Worm (Caenorhabditis elegans) whole organism, young adult: ENCODE data around the gene orc-4.
A peak's percentile ranks its signal among the peaks of the same experiment; 100 is the strongest.

Experiments
- B0035.1 ChIP-seq: sonication (generic microtip); optimal IDR thresholded peaks from 2 replicates; lab custom pipeline; 2016; ENCODE audit warnings: missing genetic modification characterization, mild to moderate bottlenecking, missing compliant biosample characterization, missing genotype, missing genetic modification reagents
- D2030.7 ChIP-seq: fragments of 200-800 bp; sonication (Bioruptor generic); IDR thresholded peaks from 2 replicates; pipeline ENCODE4 v1.3.6; 2022; ENCODE audit warnings: missing genetic modification reagents, missing genetic modification characterization, missing compliant biosample characterization
- F10E7.11 ChIP-seq: sonication (generic microtip); optimal IDR thresholded peaks from 2 replicates; lab custom pipeline; 2017; ENCODE audit warnings: mild to moderate bottlenecking, missing genetic modification characterization, moderate library complexity, missing compliant biosample characterization
- F33H1.4 ChIP-seq: fragments of 200-800 bp; sonication (Bioruptor generic); IDR thresholded peaks from 2 replicates; pipeline ENCODE4 v1.3.6; 2022; ENCODE audit warnings: missing genetic modification reagents, missing genetic modification characterization, missing compliant biosample characterization
- F39B2.1 ChIP-seq: fragments of 200-800 bp; sonication (Bioruptor generic); IDR thresholded peaks from 2 replicates; pipeline ENCODE4 v1.3.6; 2022; ENCODE audit warnings: missing genetic modification reagents, missing genetic modification characterization, missing compliant biosample characterization
- F57A8.1 ChIP-seq: fragments of 200-800 bp; sonication (Bioruptor generic); optimal IDR thresholded peaks from 2 replicates; lab custom pipeline; 2018; ENCODE audit warnings: mild to moderate bottlenecking, missing genetic modification characterization, moderate library complexity, missing compliant biosample characterization
- K11D2.4 ChIP-seq: fragments of 200-800 bp; sonication (Bioruptor generic); IDR thresholded peaks from 2 replicates; pipeline ENCODE4 v1.3.6; 2022; ENCODE audit warnings: missing genetic modification reagents, missing genetic modification characterization, missing compliant biosample characterization
- Y67H2A.10 ChIP-seq: fragments of 200-800 bp; sonication (Bioruptor generic); conservative IDR thresholded peaks from 2 replicates; pipeline ENCODE4 v1.3.6; 2022; ENCODE audit warnings: missing genetic modification reagents, missing genetic modification characterization, missing compliant biosample characterization
- akir-1 ChIP-seq: fragments of 200-800 bp; sonication (Bioruptor generic); optimal IDR thresholded peaks from 2 replicates; lab custom pipeline; 2018; ENCODE audit warnings: mild to moderate bottlenecking, missing genetic modification characterization, moderate library complexity, missing compliant biosample characterization
- ama-1 ChIP-seq, 3 experiments: fragments of 150-350 bp in 1 of 3; sonication (generic microtip) in 2 of 3; optimal IDR thresholded peaks; 2 replicates each; lab custom pipeline; 2014 to 2018; ENCODE audit warnings: missing biosample characterization in 2 of 3, missing genetic modification characterization in 2 of 3, missing genetic modification reagents in 2 of 3
- bed-2 ChIP-seq: fragments of 200-800 bp; sonication (Bioruptor generic); IDR thresholded peaks from 2 replicates; pipeline ENCODE4 v1.3.6; 2022; ENCODE audit warnings: missing genetic modification reagents, missing genetic modification characterization, missing compliant biosample characterization
- cebp-2 ChIP-seq: fragments of 200-800 bp; sonication (Bioruptor generic); IDR thresholded peaks from 2 replicates; pipeline ENCODE4 v1.3.6; 2022; ENCODE audit warnings: missing genetic modification characterization, missing compliant biosample characterization
- ceh-27 ChIP-seq: fragments of 200-800 bp; sonication (Bioruptor generic); optimal IDR thresholded peaks from 2 replicates; lab custom pipeline; 2018; ENCODE audit warnings: mild to moderate bottlenecking, missing genetic modification characterization, moderate library complexity, missing compliant biosample characterization
- ceh-40 ChIP-seq: fragments of 200-800 bp; sonication (Bioruptor generic); IDR thresholded peaks from 2 replicates; pipeline ENCODE4 v1.3.6; 2022; ENCODE audit warnings: missing genetic modification characterization, missing compliant biosample characterization
- ceh-58 ChIP-seq: fragments of 200-800 bp; sonication (Bioruptor generic); IDR thresholded peaks from 2 replicates; pipeline ENCODE4 v1.3.6; 2022; ENCODE audit warnings: missing genetic modification characterization, missing compliant biosample characterization
- ceh-91 ChIP-seq: fragments of 200-800 bp; sonication (Bioruptor generic); IDR thresholded peaks from 2 replicates; pipeline ENCODE4 v1.3.6; 2022; ENCODE audit warnings: missing genetic modification reagents, missing genetic modification characterization, missing compliant biosample characterization
- chd-7 ChIP-seq: sonication (generic microtip); optimal IDR thresholded peaks from 2 replicates; lab custom pipeline; 2016; ENCODE audit warnings: mild to moderate bottlenecking, missing genetic modification characterization, moderate library complexity, missing compliant biosample characterization
- die-1 ChIP-seq: sonication (generic microtip); optimal IDR thresholded peaks from 2 replicates; lab custom pipeline; 2016; ENCODE audit warnings: missing genotype, mild to moderate bottlenecking, missing genetic modification characterization, missing compliant biosample characterization
- dox-1 ChIP-seq: fragments of 200-800 bp; sonication (Bioruptor generic); IDR thresholded peaks from 2 replicates; pipeline ENCODE4 v1.3.6; 2022; ENCODE audit warnings: missing genetic modification reagents, missing genetic modification characterization, missing compliant biosample characterization
- efl-1 ChIP-seq: fragments of 150-350 bp; optimal IDR thresholded peaks from 2 replicates; lab custom pipeline; 2014; ENCODE audit warnings: missing biosample characterization, missing genetic modification reagents, missing genetic modification characterization
- egl-18 ChIP-seq: fragments of 200-800 bp; sonication (Bioruptor generic); IDR thresholded peaks from 2 replicates; pipeline ENCODE4 v1.3.6; 2022; ENCODE audit warnings: missing genetic modification reagents, missing genetic modification characterization, missing compliant biosample characterization
- ekl-4 ChIP-seq: fragments of 200-800 bp; sonication (Bioruptor generic); IDR thresholded peaks from 2 replicates; pipeline ENCODE4 v1.3.6; 2022; ENCODE audit warnings: missing genetic modification reagents, missing genetic modification characterization, missing compliant biosample characterization
- ets-4 ChIP-seq: fragments of 200-800 bp; sonication (Bioruptor generic); optimal IDR thresholded peaks from 2 replicates; lab custom pipeline; 2018; ENCODE audit warnings: mild to moderate bottlenecking, missing genetic modification characterization, missing compliant biosample characterization
- hmg-1.2 ChIP-seq: fragments of 200-800 bp; sonication (Bioruptor generic); IDR thresholded peaks from 2 replicates; pipeline ENCODE4 v1.3.6; 2022; ENCODE audit warnings: missing genetic modification reagents, missing genetic modification characterization, missing compliant biosample characterization
- hrde-1 ChIP-seq: sonication (generic microtip); optimal IDR thresholded peaks from 2 replicates; lab custom pipeline; 2016; ENCODE audit warnings: missing genetic modification characterization, mild to moderate bottlenecking, missing compliant biosample characterization, moderate library complexity, missing genotype, missing genetic modification reagents, borderline replicate concordance
- hsf-1 ChIP-seq: fragments of 200-800 bp; sonication (Bioruptor generic); IDR thresholded peaks from 2 replicates; pipeline ENCODE4 v1.3.6; 2022; ENCODE audit warnings: missing genetic modification reagents, missing genetic modification characterization, missing compliant biosample characterization
- let-526 ChIP-seq: fragments of 200-800 bp; sonication (Bioruptor generic); IDR thresholded peaks from 2 replicates; pipeline ENCODE4 v1.3.6; 2022; ENCODE audit warnings: missing genetic modification reagents, missing genetic modification characterization, missing compliant biosample characterization
- lin-40 ChIP-seq: sonication (generic microtip); optimal IDR thresholded peaks from 2 replicates; lab custom pipeline; 2016; ENCODE audit warnings: missing genetic modification characterization, mild to moderate bottlenecking, missing compliant biosample characterization, missing genotype, missing genetic modification reagents
- lin-54 ChIP-seq: fragments of 200-800 bp; sonication (Bioruptor generic); optimal IDR thresholded peaks from 2 replicates; lab custom pipeline; 2018; ENCODE audit warnings: mild to moderate bottlenecking, missing genetic modification characterization, missing compliant biosample characterization
- lsy-27 ChIP-seq: sonication (generic microtip); optimal IDR thresholded peaks from 2 replicates; lab custom pipeline; 2017; ENCODE audit warnings: missing genetic modification characterization, mild to moderate bottlenecking, missing compliant biosample characterization, antibody characterized with exemption, missing genotype, borderline replicate concordance; ENCODE audit not compliant: insufficient read depth
- madf-10 ChIP-seq: sonication (generic microtip); optimal IDR thresholded peaks from 2 replicates; lab custom pipeline; 2016; ENCODE audit warnings: mild to moderate bottlenecking, missing genetic modification characterization, missing compliant biosample characterization
- madf-3 ChIP-seq: fragments of 200-800 bp; sonication (Bioruptor generic); IDR thresholded peaks from 2 replicates; pipeline ENCODE4 v1.3.6; 2022; ENCODE audit warnings: missing genetic modification reagents, missing genetic modification characterization, missing compliant biosample characterization
- nfya-1 ChIP-seq: sonication (generic microtip); optimal IDR thresholded peaks from 2 replicates; lab custom pipeline; 2017; ENCODE audit warnings: antibody characterized with exemption, missing compliant biosample characterization, missing genetic modification characterization, borderline replicate concordance; ENCODE audit not compliant: insufficient read depth
- nhr-120 ChIP-seq: fragments of 200-800 bp; sonication (Bioruptor generic); IDR thresholded peaks from 2 replicates; pipeline ENCODE4 v1.3.6; 2022; ENCODE audit warnings: missing genetic modification characterization, missing compliant biosample characterization
- nhr-179 ChIP-seq: sonication (generic microtip); optimal IDR thresholded peaks from 2 replicates; lab custom pipeline; 2016; ENCODE audit warnings: mild to moderate bottlenecking, missing genetic modification characterization, missing compliant biosample characterization
- nhr-80 ChIP-seq: sonication (generic microtip); optimal IDR thresholded peaks from 2 replicates; lab custom pipeline; 2016; ENCODE audit warnings: missing genetic modification characterization, missing compliant biosample characterization
- nhr-90 ChIP-seq: sonication (generic microtip); optimal IDR thresholded peaks from 2 replicates; lab custom pipeline; 2016; ENCODE audit warnings: missing genotype, mild to moderate bottlenecking, missing genetic modification characterization, missing compliant biosample characterization
- pha-4 ChIP-seq: fragments of 150-350 bp; sonication (generic microtip); optimal IDR thresholded peaks from 2 replicates; lab custom pipeline; 2014; ENCODE audit warnings: missing biosample characterization, missing genetic modification reagents, missing genetic modification characterization
- rec-8 ChIP-seq, 2 experiments: sonication (generic microtip); optimal IDR thresholded peaks; 2 replicates each; lab custom pipeline; 2016; ENCODE audit warnings: mild to moderate bottlenecking in 2 of 2, missing genetic modification characterization in 2 of 2, missing genetic modification reagents in 2 of 2, missing genotype in 2 of 2, missing biosample characterization in 1 of 2, missing compliant biosample characterization in 1 of 2, moderate library complexity in 1 of 2
- repo-1 ChIP-seq: sonication (generic microtip); optimal IDR thresholded peaks from 2 replicates; lab custom pipeline; 2017; ENCODE audit warnings: mild to moderate bottlenecking, missing genetic modification characterization, missing compliant biosample characterization
- somi-1 ChIP-seq: fragments of 200-800 bp; sonication (Bioruptor generic); optimal IDR thresholded peaks from 2 replicates; lab custom pipeline; 2018; ENCODE audit warnings: mild to moderate bottlenecking, missing genetic modification characterization, missing compliant biosample characterization
- tlf-1 ChIP-seq: fragments of 200-800 bp; sonication (Bioruptor generic); optimal IDR thresholded peaks from 2 replicates; lab custom pipeline; 2018; ENCODE audit warnings: mild to moderate bottlenecking, missing genetic modification characterization, missing compliant biosample characterization
- zfh-2 ChIP-seq: fragments of 200-800 bp; sonication (Bioruptor generic); conservative IDR thresholded peaks from 2 replicates; pipeline ENCODE4 v1.3.6; 2022; ENCODE audit warnings: missing genetic modification reagents, missing genetic modification characterization, missing compliant biosample characterization
- zim-3 ChIP-seq: sonication (generic microtip); optimal IDR thresholded peaks from 2 replicates; lab custom pipeline; 2017; ENCODE audit warnings: mild to moderate bottlenecking, missing genetic modification characterization, moderate library complexity, missing compliant biosample characterization
- ztf-22 ChIP-seq: fragments of 200-800 bp; sonication (Bioruptor generic); optimal IDR thresholded peaks from 2 replicates; lab custom pipeline; 2018; ENCODE audit warnings: mild to moderate bottlenecking, missing genetic modification characterization, moderate library complexity, missing compliant biosample characterization
- ztf-28 ChIP-seq: fragments of 200-800 bp; sonication (Bioruptor generic); IDR thresholded peaks from 2 replicates; pipeline ENCODE4 v1.3.6; 2022; ENCODE audit warnings: missing genetic modification reagents, missing genetic modification characterization, missing compliant biosample characterization
- ztf-6 ChIP-seq: fragments of 200-800 bp; sonication (Bioruptor generic); IDR thresholded peaks from 2 replicates; pipeline ENCODE4 v1.3.6; 2022; ENCODE audit warnings: missing genetic modification reagents, missing genetic modification characterization, missing compliant biosample characterization

The orc-4 gene

ce11 chrIII:10624564-10624963 is 21.4 kb upstream of the orc-4 start (continued):
- TF ChIP-seq hmg-1.2 (GFP tag; lab: Robert Waterston, UW) (peak; percentile 67), ztf-22 (GFP tag; lab: Kevin White, UChicago) (no peak), F39B2.1 (no peak), ama-1 (optimal IDR thresholded peaks at IDR 0.05; lab: Kevin White, UChicago) (no peak), ama-1 (GFP tag; optimal IDR thresholded peaks at IDR 0.05; lab: Kevin White, UChicago) (peak; percentile 68 to 78), somi-1 (GFP tag; lab: Kevin White, UChicago) (peak; percentile 6), nhr-90 (tag; lab: Kevin White, UChicago) (peak; percentile 75), tlf-1 (GFP tag; lab: Kevin White, UChicago) (peak; percentile 15), hsf-1 (GFP tag; lab: Robert Waterston, UW) (peak; percentile 53; the same call in 1 of the 2 replicates), ceh-40 (GFP tag; lab: Robert Waterston, UW) (0 out of 2 replicates have a peak, but pooled peaks have one; percentile 62), repo-1 (tag; lab: Kevin White, UChicago) (peak; percentile 18), cebp-2 (GFP tag; lab: Robert Waterston, UW) (0 out of 2 replicates have a peak, but pooled peaks have one; percentile 45), F33H1.4 (GFP tag; lab: Robert Waterston, UW) (peak; percentile 31), Y67H2A.10 (GFP tag; lab: Robert Waterston, UW) (no peak), nhr-80 (tag; lab: Kevin White, UChicago) (peak; percentile 15), dox-1 (GFP tag; lab: Robert Waterston, UW) (peak; percentile 88), hrde-1 (tag; lab: Kevin White, UChicago) (peak; percentile 62), ztf-28 (GFP tag; lab: Robert Waterston, UW) (0 out of 2 replicates have a peak, but pooled peaks have one; percentile 39), ceh-91 (GFP tag; lab: Robert Waterston, UW) (peak; percentile 32; the same call in 1 of the 2 replicates), ceh-58 (GFP tag; lab: Robert Waterston, UW) (peak; percentile 80; the same call in 1 of the 2 replicates), bed-2 (GFP tag; lab: Robert Waterston, UW) (no peak), akir-1 (GFP tag; lab: Kevin White, UChicago) (no peak), die-1 (tag; lab: Kevin White, UChicago) (peak; percentile 75), B0035.1 (tag; lab: Kevin White, UChicago) (peak; percentile 19), let-526 (GFP tag; lab: Robert Waterston, UW) (peak; percentile 66; the same call in 1 of the 2 replicates), ekl-4 (peak; percentile 81), lin-40 (tag; lab: Kevin White, UChicago) (peak; percentile 45), ztf-6 (GFP tag; lab: Robert Waterston, UW) (no peak), lin-54 (GFP tag; lab: Kevin White, UChicago) (peak; percentile 45), egl-18 (GFP tag; lab: Robert Waterston, UW) (no peak), F10E7.11 (peak; percentile 51), F57A8.1 (GFP tag; lab: Kevin White, UChicago) (peak; percentile 79), ets-4 (GFP tag; lab: Kevin White, UChicago) (no peak), madf-10 (tag; lab: Kevin White, UChicago) (peak; percentile 39), D2030.7 (GFP tag; lab: Robert Waterston, UW) (peak; percentile 50), zfh-2 (GFP tag; lab: Robert Waterston, UW) (peak; percentile 55; the same call in 1 of the 2 replicates), pha-4 (tag; lab: Kevin White, UChicago) (no peak), zim-3 (tag; lab: Kevin White, UChicago) (peak; percentile 70), nfya-1 (no peak), nhr-179 (tag; lab: Kevin White, UChicago) (no peak), efl-1 (peak; percentile 5), ceh-27 (peak; percentile 60), nhr-120 (GFP tag; lab: Robert Waterston, UW) (no peak), K11D2.4 (0 out of 2 replicates have a peak, but pooled peaks have one; percentile 36), madf-3 (GFP tag; lab: Robert Waterston, UW) (peak; percentile 83), chd-7 (tag; lab: Kevin White, UChicago) (peak; percentile 51), rec-8 (tag; optimal IDR thresholded peaks at IDR 0.05; lab: Kevin White, UChicago) (peak; percentile 59 to 73), lsy-27 (tag; lab: Kevin White, UChicago) (no peak)
